Worm (Caenorhabditis elegans): ENCODE results near the gene hpo-30.

Gene hpo-30

ce11 chrV:12317080-12317479 is 6.9 kb upstream of the hpo-30 start, which contains the start of gene R04F11.3:
Gene R04F11.3 (minus strand): TSS chrV:12317180.
- no peak for TF ChIP-seq ceh-40 (GFP tag; IDR thresholded peaks at IDR 0.05)
- no peak for TF ChIP-seq egrh-3 (GFP tag; IDR thresholded peaks at IDR 0.05)
- no peak for TF ChIP-seq ceh-58 (GFP tag; IDR thresholded peaks at IDR 0.05)
- TF ChIP-seq zfh-2 (GFP tag; conservative IDR thresholded peaks at IDR 0.05): no peak
- no peak for TF ChIP-seq hmg-1.2 (GFP tag; IDR thresholded peaks at IDR 0.05)
- no peak for TF ChIP-seq C17E4.6 (GFP tag; IDR thresholded peaks at IDR 0.05)

ce11 chrV:12316076-12316475 is 5.9 kb upstream of the hpo-30 start:
- TF ChIP-seq nhr-179 (tag; optimal IDR thresholded peaks at IDR 0.05) (no peak), nfya-1 (tag; optimal IDR thresholded peaks at IDR 0.05; ENCODE audit: borderline replicate concordance, insufficient read depth) (no peak), hlh-12 (tag; optimal IDR thresholded peaks at IDR 0.05) (no peak), unc-62 (GFP tag; optimal IDR thresholded peaks at IDR 0.05) (no peak), mxl-1 (tag; optimal IDR thresholded peaks at IDR 0.05) (no peak), snpc-1.3 (tag; optimal IDR thresholded peaks at IDR 0.05; ENCODE audit: insufficient read depth) (no peak), hlh-26 (GFP tag; conservative IDR thresholded peaks at IDR 0.05) (no peak), F49E8.2 (tag; optimal IDR thresholded peaks at IDR 0.05; ENCODE audit: insufficient read depth) (no peak), madf-8 (GFP tag; conservative IDR thresholded peaks at IDR 0.05) (no peak), Y67H2A.10 (GFP tag; conservative IDR thresholded peaks at IDR 0.05) (no peak), lin-26 (GFP tag; IDR thresholded peaks at IDR 0.05) (no peak), ztf-26 (tag; optimal IDR thresholded peaks at IDR 0.05) (no peak)

ce11 chrV:12314413-12314812 is 4.3 kb upstream of the hpo-30 start:
- TF ChIP-seq F22D6.2 (tag; optimal IDR thresholded peaks at IDR 0.05) (no peak), C06A6.2 (GFP tag; conservative IDR thresholded peaks at IDR 0.05) (no peak), ccch-3 (GFP tag; optimal IDR thresholded peaks at IDR 0.05) (no peak), madf-6 (GFP tag; IDR thresholded peaks at IDR 0.05) (0 out of 2 replicates have a peak, but pooled peaks have one; percentile 7), ceh-91 (GFP tag; IDR thresholded peaks at IDR 0.05) (no peak), mes-4 (tag; optimal IDR thresholded peaks at IDR 0.05) (no peak), cebp-2 (GFP tag; IDR thresholded peaks at IDR 0.05) (no peak), ceh-100 (GFP tag; IDR thresholded peaks at IDR 0.05) (no peak), snpc-1.3 (tag; optimal IDR thresholded peaks at IDR 0.05; ENCODE audit: insufficient read depth) (peak; percentile 32), B0336.3 (GFP tag; IDR thresholded peaks at IDR 0.05) (0 out of 2 replicates have a peak, but pooled peaks have one; percentile 10), attf-3 (GFP tag; conservative IDR thresholded peaks at IDR 0.05) (peak; percentile 43; the same call in 1 of the 2 replicates), rcor-1 (GFP tag; IDR thresholded peaks at IDR 0.05) (no peak), lsl-1 (GFP tag; optimal IDR thresholded peaks at IDR 0.05) (no peak), egl-44 (GFP tag; IDR thresholded peaks at IDR 0.05) (no peak), let-526 (GFP tag; IDR thresholded peaks at IDR 0.05) (no peak), aptf-2 (GFP tag; conservative IDR thresholded peaks at IDR 0.05) (no peak), egrh-3 (GFP tag; IDR thresholded peaks at IDR 0.05) (no peak), B0019.2 (GFP tag; conservative IDR thresholded peaks at IDR 0.05) (no peak), D2030.7 (GFP tag; IDR thresholded peaks at IDR 0.05) (no peak), F49E8.2 (tag; optimal IDR thresholded peaks at IDR 0.05; ENCODE audit: insufficient read depth) (no peak), ZK185.1 (tag; optimal IDR thresholded peaks at IDR 0.05; ENCODE audit: poor library complexity, severe bottlenecking) (no peak), rpc-1 (optimal IDR thresholded peaks at IDR 0.05) (no peak), rpc-1 (tag; optimal IDR thresholded peaks at IDR 0.05) (no peak), Y79H2A.3 (GFP tag; conservative IDR thresholded peaks at IDR 0.05) (no peak), ztf-6 (GFP tag; IDR thresholded peaks at IDR 0.05) (no peak), K11D2.4 (GFP tag; IDR thresholded peaks at IDR 0.05) (no peak), pbrm-1 (GFP tag; IDR thresholded peaks at IDR 0.05) (no peak), C17E4.6 (GFP tag; IDR thresholded peaks at IDR 0.05) (no peak), sptf-2 (GFP tag; optimal IDR thresholded peaks at IDR 0.05) (no peak), snpc-3.4 (tag; optimal IDR thresholded peaks at IDR 0.05) (no peak), zim-3 (tag; optimal IDR thresholded peaks at IDR 0.05) (no peak), ztf-25 (GFP tag; IDR thresholded peaks at IDR 0.05) (no peak), unc-62 (GFP tag; optimal IDR thresholded peaks at IDR 0.05) (no peak)
